Fruit fly (Drosophila melanogaster): ENCODE results near the gene grn.
A peak's percentile ranks its signal among the peaks of the same experiment; 100 is the strongest.

dm6 chr3R:8212594-8212993, 31.4 kb upstream of the grn start:
- TF ChIP-seq BEAF-32 (GFP tag; optimal IDR thresholded peaks at IDR 0.05) = no peak
- TF ChIP-seq Side (GFP tag; optimal IDR thresholded peaks at IDR 0.05) = peak; percentile 44
- TF ChIP-seq CG9876 (GFP tag; optimal IDR thresholded peaks at IDR 0.05) = no peak

All from whole organism, embryonic.